Worm (Caenorhabditis elegans) whole organism, dauer: ENCODE results near the gene nsy-4.

Experiments
- unc-62 ChIP-seq: sonication (generic microtip); optimal IDR thresholded peaks from 2 replicates; lab custom pipeline; 2017; ENCODE audit warnings: missing biosample characterization, missing genetic modification reagents, missing genetic modification characterization

The nsy-4 gene

DNA sequence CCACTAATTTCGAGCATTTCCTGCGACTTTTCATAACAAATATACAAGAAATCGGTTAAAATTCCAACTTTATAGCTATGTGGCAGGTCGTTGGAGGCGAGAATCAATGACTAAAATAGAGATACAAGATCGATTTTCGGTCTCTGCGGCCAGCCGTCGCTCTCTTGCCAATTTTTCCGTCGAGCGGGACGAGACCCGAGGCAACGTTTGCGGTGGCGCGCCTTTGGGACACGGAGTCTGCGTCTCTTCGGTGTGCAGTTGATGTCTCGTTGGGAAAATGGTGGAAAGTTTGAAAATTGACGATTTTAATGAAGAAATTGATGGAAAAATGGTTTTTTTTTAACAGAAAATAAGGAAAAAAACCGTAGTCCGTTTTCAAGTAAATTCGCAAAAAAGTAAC, 6.3 kb upstream of the nsy-4 start:
- TF ChIP-seq unc-62 (GFP tag; lab: Kevin White, UChicago): no peak

DNA sequence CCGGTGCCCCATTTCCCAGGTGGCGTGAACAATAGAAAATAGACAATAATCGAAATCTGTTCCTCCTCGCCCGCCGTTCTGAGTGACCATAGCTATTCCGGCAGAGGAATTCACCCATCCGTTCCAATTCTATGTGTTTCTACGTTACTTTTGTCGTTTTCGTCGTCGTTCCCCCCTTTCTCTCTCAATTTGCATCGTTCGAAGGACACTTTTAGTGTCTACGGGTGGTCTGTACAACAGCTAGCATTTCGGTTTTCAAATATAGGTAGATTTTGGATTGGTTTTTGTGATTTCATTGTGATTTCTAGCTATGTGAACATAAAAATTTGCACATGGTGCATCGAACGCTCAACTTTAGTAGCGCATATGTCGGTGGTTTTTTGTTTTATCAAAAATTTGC, 3.1 kb upstream of the nsy-4 start:
- no peak for TF ChIP-seq unc-62 (GFP tag; lab: Kevin White, UChicago)

ce11 chrIV:2321546-2321945, 1.5 kb upstream of the nsy-4 start:
- TF ChIP-seq unc-62 (GFP tag; lab: Kevin White, UChicago): no peak

DNA sequence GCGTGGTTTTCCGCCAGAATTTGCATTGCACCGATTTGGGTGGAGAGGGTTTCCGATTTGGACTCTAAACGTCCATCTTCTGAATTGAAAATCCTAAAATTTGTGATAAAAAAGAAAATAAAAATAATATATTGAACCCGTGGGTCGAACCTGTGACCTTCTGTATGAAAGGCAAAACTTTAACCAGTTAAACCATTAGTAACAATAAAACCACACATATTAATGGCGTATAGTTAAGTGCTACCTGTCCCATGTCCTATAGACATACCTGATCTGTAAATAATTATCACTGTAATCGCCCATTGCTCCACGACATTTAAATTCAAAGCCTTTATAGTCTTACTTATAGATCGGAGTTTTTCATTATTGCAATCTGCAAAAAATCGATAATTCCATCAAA, 4.2 kb downstream of the nsy-4 start:
- no peak for TF ChIP-seq unc-62 (GFP tag; lab: Kevin White, UChicago)

- no peak for TF ChIP-seq unc-62 (GFP tag; lab: Kevin White, UChicago)
Measured at ce11 chrIV:2329540-2329939, 6.5 kb downstream of the nsy-4 start, which contains the start of gene nhr-236. Gene nhr-236, minus strand, starts transcription at chrIV:2329640.

DNA sequence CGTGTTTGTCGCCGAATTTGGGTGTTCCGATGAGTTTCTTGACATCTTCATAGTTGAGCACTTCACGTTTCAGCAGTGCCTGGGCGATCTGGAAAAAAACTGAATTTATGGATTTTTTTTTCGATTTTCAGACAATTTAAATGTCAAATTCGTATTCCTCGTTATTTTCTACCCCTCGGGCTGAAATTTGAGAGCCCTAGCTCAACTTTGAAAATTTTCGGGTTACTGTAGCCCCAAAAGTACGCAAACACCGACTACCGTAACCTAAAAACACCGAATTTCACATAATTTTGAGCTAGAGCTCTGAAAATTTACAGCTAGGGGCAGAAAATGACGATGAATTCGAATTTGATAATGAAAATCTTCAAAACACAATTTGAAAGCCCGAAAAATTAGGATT, 10.9 kb downstream of the nsy-4 start:
- no peak for TF ChIP-seq unc-62 (GFP tag; lab: Kevin White, UChicago)

- no peak for TF ChIP-seq unc-62 (GFP tag; lab: Kevin White, UChicago)
Measured at ce11 chrIV:2348862-2349321, 25.8 kb downstream of the nsy-4 start, which contains the start of the genes ppgn-1 and tftc-1. Gene ppgn-1, minus strand, starts transcription at chrIV:2348912. Gene tftc-1, plus strand, starts transcription at chrIV:2349271.
